Worm (Caenorhabditis elegans): Measurements from ENCODE around the gene mcd-1.

DNA sequence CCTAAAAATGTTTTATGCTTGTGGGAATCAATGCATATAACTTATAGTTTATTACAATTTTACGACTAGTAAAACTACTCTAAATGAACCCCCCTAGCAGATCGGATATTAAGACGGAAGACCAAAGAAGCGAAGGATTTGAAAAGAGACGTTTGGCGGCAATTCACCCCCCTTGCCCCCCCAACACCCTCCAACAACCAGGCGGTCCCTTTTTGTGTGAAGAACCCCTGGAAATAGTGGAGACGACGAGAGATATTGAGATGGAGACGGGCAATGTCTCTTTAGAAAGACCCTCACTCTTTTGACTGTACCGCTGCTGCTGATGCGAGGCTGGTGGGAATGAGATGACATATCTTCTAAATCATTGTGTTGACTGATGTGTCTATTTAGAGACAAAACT lies 41.0 kb upstream of the mcd-1 start:
- TF ChIP-seq nhr-11 (tag; optimal IDR thresholded peaks at IDR 0.05) (no peak), elt-1 (tag; optimal IDR thresholded peaks at IDR 0.05) (no peak)

All from whole organism, L2 larva.